Fruit fly (Drosophila melanogaster) whole organism, prepupa: ENCODE data around the gene Rab39.

ENCODE experiments used
- CG4318 ChIP-seq: fragments of 200-800 bp; sonication (Bioruptor generic); optimal IDR thresholded peaks from 3 replicates; lab custom pipeline; 2017; ENCODE audit warnings: missing biosample characterization, mild to moderate bottlenecking, missing genetic modification characterization
- CG6854 ChIP-seq: fragments of 200-800 bp; sonication (Bioruptor generic); optimal IDR thresholded peaks from 2 replicates; lab custom pipeline; 2017; ENCODE audit warnings: missing biosample characterization, mild to moderate bottlenecking, missing genetic modification characterization
- Hr39 ChIP-seq: fragments of 200-800 bp; sonication (Bioruptor generic); optimal IDR thresholded peaks from 2 replicates; lab custom pipeline; 2016; ENCODE audit warnings: missing biosample characterization, missing genetic modification characterization
- Met ChIP-seq: fragments of 200-800 bp; sonication (Bioruptor generic); optimal IDR thresholded peaks from 3 replicates; lab custom pipeline; 2016; ENCODE audit warnings: missing biosample characterization, missing genetic modification characterization
- svp ChIP-seq: fragments of 200-800 bp; sonication (Bioruptor generic); peaks from one replicate; lab custom pipeline; 2016; ENCODE audit warnings: missing biosample characterization, missing genetic modification characterization

- TF ChIP-seq CG6854 (GFP tag; lab: Kevin White, UChicago), result peak; percentile 72
- no peak for TF ChIP-seq CG4318 (GFP tag; lab: Kevin White, UChicago)
- no peak for TF ChIP-seq Met
- TF ChIP-seq Hr39, result no peak
- peak; percentile 35 for TF ChIP-seq svp (GFP tag; lab: Kevin White, UChicago)
These were observed 39.9 kb upstream of the Rab39 start for dm6 chrX:7694868-7695267.
